Fruit fly (Drosophila melanogaster) whole organism, embryonic: ENCODE measurements around the gene CG8563.

Source experiments
- Adf1 ChIP-seq: fragments of 200-800 bp; sonication (Bioruptor generic); IDR thresholded peaks from 2 replicates; pipeline ENCODE4 v1.3.6; 2022; ENCODE audit warnings: missing biosample characterization, missing genetic modification characterization
- CG10654 ChIP-seq: fragments of 200-800 bp; sonication (Bioruptor generic); optimal IDR thresholded peaks from 2 replicates; lab custom pipeline; 2016; ENCODE audit warnings: missing biosample characterization, missing genetic modification characterization
- CG11093 ChIP-seq: fragments of 200-800 bp; sonication (Bioruptor generic); IDR thresholded peaks from 3 replicates; pipeline ENCODE4 v1.3.6; 2022; ENCODE audit warnings: missing biosample characterization, missing genetic modification characterization
- CG11695 ChIP-seq: fragments of 200-800 bp; sonication (Bioruptor generic); IDR thresholded peaks from 3 replicates; pipeline ENCODE4 v1.3.6; 2022; ENCODE audit warnings: missing biosample characterization, missing genetic modification characterization
- CG11696 ChIP-seq: fragments of 200-800 bp; sonication (Bioruptor generic); IDR thresholded peaks from 2 replicates; pipeline ENCODE4 v1.3.6; 2022; ENCODE audit warnings: missing biosample characterization, missing genetic modification characterization
- CG12769 ChIP-seq: fragments of 200-800 bp; sonication (Bioruptor generic); optimal IDR thresholded peaks from 2 replicates; lab custom pipeline; 2019; ENCODE audit warnings: missing biosample characterization, mild to moderate bottlenecking, missing genetic modification characterization, moderate library complexity
- CG1529 ChIP-seq: fragments of 200-800 bp; sonication (Bioruptor generic); optimal IDR thresholded peaks from 3 replicates; lab custom pipeline; 2018; ENCODE audit warnings: missing biosample characterization, missing genetic modification characterization
- CG15696 ChIP-seq: fragments of 200-800 bp; sonication (Bioruptor generic); optimal IDR thresholded peaks from 2 replicates; lab custom pipeline; 2019; ENCODE audit warnings: missing biosample characterization, mild to moderate bottlenecking, missing genetic modification characterization, moderate library complexity
- CG1792 ChIP-seq: fragments of 200-800 bp; sonication (Bioruptor generic); optimal IDR thresholded peaks from 2 replicates; lab custom pipeline; 2016; ENCODE audit warnings: missing biosample characterization, missing genetic modification characterization
- CG18476 ChIP-seq: fragments of 200-800 bp; sonication (Bioruptor generic); optimal IDR thresholded peaks from 2 replicates; lab custom pipeline; 2016; ENCODE audit warnings: missing biosample characterization, mild to moderate bottlenecking, missing genetic modification characterization
- CG2202 ChIP-seq: fragments of 200-800 bp; sonication (Bioruptor generic); optimal IDR thresholded peaks from 2 replicates; lab custom pipeline; 2018; ENCODE audit warnings: missing biosample characterization, mild to moderate bottlenecking, missing genetic modification characterization
- CG31441 ChIP-seq: fragments of 200-800 bp; sonication (Bioruptor generic); IDR thresholded peaks from 2 replicates; pipeline ENCODE4 v1.3.6; 2022; ENCODE audit warnings: missing biosample characterization, missing genetic modification characterization
- CG3407 ChIP-seq: fragments of 200-800 bp; sonication (Bioruptor generic); optimal IDR thresholded peaks from 2 replicates; lab custom pipeline; 2018; ENCODE audit warnings: missing biosample characterization, mild to moderate bottlenecking, missing genetic modification characterization
- CG3838 ChIP-seq: fragments of 200-800 bp; sonication (Bioruptor generic); optimal IDR thresholded peaks from 3 replicates; lab custom pipeline; 2016; ENCODE audit warnings: missing biosample characterization, missing genetic modification characterization
- CG6272 ChIP-seq: fragments of 200-800 bp; sonication (Bioruptor generic); IDR thresholded peaks from 2 replicates; pipeline ENCODE4 v1.3.6; 2022; ENCODE audit warnings: missing biosample characterization, missing genetic modification characterization
- CG8765 ChIP-seq: fragments of 200-800 bp; sonication (Bioruptor generic); IDR thresholded peaks from 2 replicates; pipeline ENCODE4 v1.3.6; 2022; ENCODE audit warnings: missing biosample characterization, missing genetic modification characterization
- CHES-1-like ChIP-seq: fragments of 200-800 bp; sonication (Bioruptor generic); optimal IDR thresholded peaks from 2 replicates; lab custom pipeline; 2016; ENCODE audit warnings: missing biosample characterization, missing genetic modification characterization
- E2f2 ChIP-seq: fragments of 200-800 bp; sonication (Bioruptor generic); IDR thresholded peaks from 2 replicates; pipeline ENCODE4 v1.3.6; 2022; ENCODE audit warnings: missing biosample characterization, missing genetic modification characterization
- ERR ChIP-seq: fragments of 200-800 bp; sonication (Bioruptor generic); optimal IDR thresholded peaks from 2 replicates; lab custom pipeline; 2016; ENCODE audit warnings: missing biosample characterization, missing genetic modification characterization
- HLHmδ ChIP-seq: fragments of 200-800 bp; sonication (Bioruptor generic); optimal IDR thresholded peaks from 2 replicates; lab custom pipeline; 2018; ENCODE audit warnings: missing biosample characterization, mild to moderate bottlenecking, missing genetic modification characterization, moderate library complexity
- Hr78 ChIP-seq, 2 experiments: fragments of 200-800 bp in 1 of 2; fragments of >200 bp in 1 of 2; sonication (Bioruptor generic) in 1 of 2; optimal IDR thresholded peaks; 2 replicates each; lab custom pipeline; 2017 to 2019; ENCODE audit warnings: missing biosample characterization in 2 of 2, missing genetic modification characterization in 2 of 2, mild to moderate bottlenecking in 1 of 2, moderate library complexity in 1 of 2
- Max ChIP-seq: fragments of 200-800 bp; sonication (Bioruptor generic); optimal IDR thresholded peaks from 2 replicates; lab custom pipeline; 2016; ENCODE audit warnings: missing biosample characterization, mild to moderate bottlenecking, missing genetic modification characterization
- Med ChIP-seq: fragments of 200-800 bp; sonication (Bioruptor generic); peaks from one replicate; lab custom pipeline; 2016; ENCODE audit warnings: missing biosample characterization, missing genetic modification characterization, mild to moderate bottlenecking, inconsistent platforms, moderate library complexity
- Meics ChIP-seq: fragments of 200-800 bp; sonication (Bioruptor generic); optimal IDR thresholded peaks from 2 replicates; lab custom pipeline; 2017; ENCODE audit warnings: missing biosample characterization, mild to moderate bottlenecking, missing genetic modification characterization
- Nf-YB ChIP-seq: fragments of 200-800 bp; sonication (Bioruptor generic); optimal IDR thresholded peaks from 3 replicates; lab custom pipeline; 2019; ENCODE audit warnings: missing biosample characterization, mild to moderate bottlenecking, missing genetic modification characterization, moderate library complexity
- Opbp ChIP-seq: fragments of 200-800 bp; sonication (Bioruptor generic); IDR thresholded peaks from 3 replicates; pipeline ENCODE4 v1.3.6; 2022; ENCODE audit warnings: missing biosample characterization, missing genetic modification characterization; ENCODE audit not compliant: partially characterized antibody
- Stat92E ChIP-seq, 3 experiments: fragments of >200 bp in 2 of 3; fragments of 200-800 bp in 1 of 3; sonication (Bioruptor generic) in 1 of 3; optimal IDR thresholded peaks; 2 replicates each; lab custom pipeline; 2017 to 2019; ENCODE audit warnings: missing biosample characterization in 3 of 3, missing genetic modification characterization in 3 of 3, mild to moderate bottlenecking in 1 of 3, moderate library complexity in 1 of 3
- Vsx1 ChIP-seq: fragments of 200-800 bp; sonication (Bioruptor generic); optimal IDR thresholded peaks from 2 replicates; lab custom pipeline; 2017; ENCODE audit warnings: missing biosample characterization, mild to moderate bottlenecking, missing genetic modification characterization, missing genetic modification reagents
- ab ChIP-seq: fragments of 200-800 bp; sonication (Bioruptor generic); optimal IDR thresholded peaks from 2 replicates; lab custom pipeline; 2016; ENCODE audit warnings: missing biosample characterization, missing genetic modification characterization
- amos ChIP-seq: fragments of 200-800 bp; sonication (Bioruptor generic); IDR thresholded peaks from 2 replicates; pipeline ENCODE4 v1.3.6; 2022; ENCODE audit warnings: missing biosample characterization, missing genetic modification characterization; ENCODE audit not compliant: partially characterized antibody
- bcd ChIP-seq: fragments of 200-800 bp; sonication (Bioruptor generic); optimal IDR thresholded peaks from 2 replicates; lab custom pipeline; 2017; ENCODE audit warnings: missing biosample characterization, mild to moderate bottlenecking, missing genetic modification characterization
- chinmo ChIP-seq: fragments of 200-800 bp; sonication (Bioruptor generic); IDR thresholded peaks from 4 replicates; pipeline ENCODE4 v1.3.6; 2022; ENCODE audit warnings: missing biosample characterization, missing genetic modification characterization; ENCODE audit not compliant: partially characterized antibody
- dan ChIP-seq: fragments of 200-800 bp; sonication (Bioruptor generic); IDR thresholded peaks from 2 replicates; pipeline ENCODE4 v1.3.6; 2022; ENCODE audit warnings: missing biosample characterization, missing genetic modification characterization
- danr ChIP-seq: fragments of 200-800 bp; sonication (Bioruptor generic); IDR thresholded peaks from 2 replicates; pipeline ENCODE4 v1.3.6; 2022; ENCODE audit warnings: missing biosample characterization, missing genetic modification characterization
- dmrt11E ChIP-seq: fragments of 200-800 bp; sonication (Bioruptor generic); optimal IDR thresholded peaks from 3 replicates; lab custom pipeline; 2018; ENCODE audit warnings: missing biosample characterization, mild to moderate bottlenecking, missing genetic modification characterization, moderate library complexity
- ems ChIP-seq: fragments of 200-800 bp; sonication (Bioruptor generic); optimal IDR thresholded peaks from 3 replicates; lab custom pipeline; 2016; ENCODE audit warnings: missing biosample characterization, missing genetic modification characterization
- fd102C ChIP-seq: fragments of 200-800 bp; sonication (Bioruptor generic); optimal IDR thresholded peaks from 2 replicates; lab custom pipeline; 2018; ENCODE audit warnings: missing biosample characterization, mild to moderate bottlenecking, missing genetic modification characterization, moderate library complexity
- h ChIP-seq: fragments of >200 bp; optimal IDR thresholded peaks from 2 replicates; lab custom pipeline; 2017
- insv ChIP-seq, 2 experiments: fragments of 200-800 bp; sonication (Bioruptor generic); optimal IDR thresholded peaks; 3 replicates each; lab custom pipeline; 2016 to 2018; ENCODE audit warnings: missing biosample characterization in 2 of 2, missing genetic modification characterization in 2 of 2
- lilli ChIP-seq: fragments of 200-800 bp; sonication (Bioruptor generic); optimal IDR thresholded peaks from 3 replicates; lab custom pipeline; 2016; ENCODE audit warnings: missing biosample characterization, missing genetic modification characterization
- luna ChIP-seq: fragments of 200-800 bp; sonication (Bioruptor generic); optimal IDR thresholded peaks from 2 replicates; lab custom pipeline; 2016; ENCODE audit warnings: missing biosample characterization, missing genetic modification characterization
- nom ChIP-seq: fragments of 200-800 bp; sonication (Bioruptor generic); optimal IDR thresholded peaks from 2 replicates; lab custom pipeline; 2017; ENCODE audit warnings: missing biosample characterization, missing genetic modification characterization, mild to moderate bottlenecking, moderate library complexity, missing genetic modification reagents
- rib ChIP-seq: fragments of 200-800 bp; sonication (Bioruptor generic); IDR thresholded peaks from 2 replicates; pipeline ENCODE4 v1.3.6; 2022; ENCODE audit warnings: missing biosample characterization, missing genetic modification characterization
- schlank ChIP-seq: fragments of 200-800 bp; sonication (Bioruptor generic); optimal IDR thresholded peaks from 2 replicates; lab custom pipeline; 2018; ENCODE audit warnings: missing biosample characterization, mild to moderate bottlenecking, missing genetic modification characterization
- sens ChIP-seq: fragments of 200-800 bp; sonication (Bioruptor generic); peaks from one replicate; lab custom pipeline; 2016; ENCODE audit warnings: missing biosample characterization, missing genetic modification characterization
- sim ChIP-seq: fragments of 200-800 bp; sonication (Bioruptor generic); IDR thresholded peaks from 2 replicates; pipeline ENCODE4 v1.3.6; 2022; ENCODE audit warnings: missing biosample characterization, missing genetic modification characterization
- ssp ChIP-seq: fragments of 200-800 bp; sonication (Bioruptor generic); IDR thresholded peaks from 2 replicates; pipeline ENCODE4 v1.3.6; 2022; ENCODE audit warnings: missing biosample characterization, missing genetic modification characterization
- unpg ChIP-seq: fragments of 200-800 bp; sonication (Bioruptor generic); optimal IDR thresholded peaks from 3 replicates; lab custom pipeline; 2018; ENCODE audit warnings: missing biosample characterization, mild to moderate bottlenecking, missing genetic modification characterization, moderate library complexity
- vnd ChIP-seq: fragments of 200-800 bp; sonication (Bioruptor generic); IDR thresholded peaks from 3 replicates; pipeline ENCODE4 v1.3.6; 2022; ENCODE audit warnings: missing biosample characterization, missing genetic modification characterization; ENCODE audit not compliant: partially characterized antibody
- wdn ChIP-seq: fragments of 200-800 bp; sonication (Bioruptor generic); IDR thresholded peaks from 2 replicates; pipeline ENCODE4 v1.3.6; 2022; ENCODE audit warnings: missing biosample characterization, missing genetic modification characterization

The CG8563 gene

DNA sequence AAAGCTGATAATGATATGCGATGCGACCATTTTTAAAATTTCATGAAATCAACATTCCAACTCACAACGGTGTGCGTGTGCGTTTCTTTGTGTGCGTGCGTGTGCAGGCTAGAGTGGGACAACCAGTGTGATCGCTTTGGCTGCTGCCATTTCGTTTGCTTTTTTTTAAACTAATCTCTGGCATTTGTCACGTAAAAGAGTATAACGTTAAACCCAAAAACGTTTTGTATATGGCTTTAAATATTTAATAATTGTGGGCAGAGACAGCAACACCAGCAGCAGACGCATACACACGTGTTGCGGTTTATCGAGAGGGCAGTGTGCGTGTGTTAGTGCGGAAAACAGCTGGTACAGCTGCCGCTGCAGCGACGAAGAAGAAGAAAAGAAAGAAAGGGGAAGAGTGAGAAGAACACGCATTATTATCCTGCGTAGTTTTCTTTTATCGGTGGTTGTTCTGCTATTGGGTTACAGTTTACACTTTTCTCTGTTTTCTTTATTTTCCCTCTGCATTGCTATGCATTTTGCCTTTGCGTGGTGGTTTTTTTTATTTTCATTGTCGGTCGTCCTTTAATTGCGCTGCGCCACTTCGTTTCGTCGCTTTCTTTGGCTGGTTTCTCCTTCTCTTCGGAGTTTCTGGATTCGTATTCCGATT is 20.2 kb upstream of the CG8563 start (continued):
- TF ChIP-seq CG11695 (GFP tag; lab: Robert Waterston, UW) (no peak), Stat92E (GFP tag; optimal IDR thresholded peaks at IDR 0.05; lab: Kevin White, UChicago) (no peak), Opbp (GFP tag; lab: Robert Waterston, UW) (0 out of 3 replicates have a peak, but pooled peaks have one; percentile 4), luna (no peak), CG2202 (tag; lab: Kevin White, UChicago) (no peak), CG18476 (GFP tag; lab: Kevin White, UChicago) (no peak), bcd (GFP tag; lab: Kevin White, UChicago) (no peak), sens (GFP tag; lab: Kevin White, UChicago) (peak; percentile 53), h (lab: Kevin White, UChicago) (no peak), Max (peak; percentile 17), danr (no peak), E2f2 (GFP tag; lab: Robert Waterston, UW) (no peak), CG6272 (GFP tag; lab: Robert Waterston, UW) (no peak), CG8765 (GFP tag; lab: Robert Waterston, UW) (no peak), dmrt11E (no peak), ERR (no peak), ab (GFP tag; lab: Kevin White, UChicago) (no peak), Hr78 (GFP tag; optimal IDR thresholded peaks at IDR 0.05; lab: Kevin White, UChicago) (no peak), CHES-1-like (GFP tag; lab: Kevin White, UChicago) (no peak), sim (GFP tag; lab: Robert Waterston, UW) (no peak), CG1529 (GFP tag; lab: Kevin White, UChicago) (no peak), Vsx1 (GFP tag; lab: Kevin White, UChicago) (no peak), schlank (tag; lab: Kevin White, UChicago) (no peak), Adf1 (no peak; the same call in 1 of the 2 replicates), unpg (no peak), Meics (no peak), vnd (GFP tag; lab: Robert Waterston, UW) (no peak), wdn (GFP tag; lab: Robert Waterston, UW) (no peak), CG11093 (GFP tag; lab: Robert Waterston, UW) (no peak), amos (no peak), CG3838 (no peak), fd102C (GFP tag; lab: Kevin White, UChicago) (no peak), CG10654 (GFP tag; lab: Kevin White, UChicago) (no peak), insv (GFP tag; optimal IDR thresholded peaks at IDR 0.05; lab: Kevin White, UChicago) (peak in 1 of 2 experiments; percentile 11), Med (peak; percentile 82), CG12769 (tag; lab: Kevin White, UChicago) (no peak), CG1792 (GFP tag; lab: Kevin White, UChicago) (no peak), rib (no peak), CG3407 (GFP tag; lab: Kevin White, UChicago) (no peak), CG31441 (GFP tag; lab: Robert Waterston, UW) (no peak; the same call in 1 of the 2 replicates), Nf-YB (GFP tag; lab: Kevin White, UChicago) (no peak), HLHmδ (GFP tag; lab: Kevin White, UChicago) (no peak), ssp (GFP tag; lab: Robert Waterston, UW) (no peak), nom (GFP tag; lab: Kevin White, UChicago) (peak; percentile 21), dan (GFP tag; lab: Robert Waterston, UW) (no peak), lilli (no peak), CG11696 (GFP tag; lab: Robert Waterston, UW) (no peak), CG15696 (peak; percentile 24), chinmo (peak; percentile 87), ems (GFP tag; lab: Kevin White, UChicago) (no peak)
